Worm (Caenorhabditis elegans) whole organism, L3 larva: Measurements from ENCODE around the gene F56D6.6.
A peak's percentile ranks its signal among the peaks of the same experiment; 100 is the strongest.

ENCODE experiments used
- R02D3.7 ChIP-seq: fragments of 150-350 bp; optimal IDR thresholded peaks from 2 replicates; lab custom pipeline; 2014; ENCODE audit warnings: missing biosample characterization, missing genetic modification characterization
- aly-2 ChIP-seq: fragments of 150-350 bp; optimal IDR thresholded peaks from 2 replicates; lab custom pipeline; 2014; ENCODE audit warnings: missing biosample characterization, missing genetic modification characterization
- daf-12 ChIP-seq: fragments of 150-350 bp; optimal IDR thresholded peaks from 2 replicates; lab custom pipeline; 2014; ENCODE audit warnings: missing biosample characterization, missing genetic modification reagents, missing genetic modification characterization
- elt-2 ChIP-seq: sonication (generic microtip); optimal IDR thresholded peaks from 2 replicates; lab custom pipeline; 2016; ENCODE audit warnings: missing genetic modification reagents, mild to moderate bottlenecking, missing genetic modification characterization, missing compliant biosample characterization
- elt-3 ChIP-seq, 3 experiments: fragments of 150-350 bp in 1 of 3; sonication (generic microtip) in 2 of 3; optimal IDR thresholded peaks; 2 replicates in 2 of 3; 4 replicates in 1 of 3; lab custom pipeline; 2014 to 2017; ENCODE audit warnings: missing biosample characterization in 3 of 3, missing genetic modification characterization in 3 of 3
- fkh-2 ChIP-seq: fragments of 150-350 bp; optimal IDR thresholded peaks from 2 replicates; lab custom pipeline; 2014; ENCODE audit warnings: missing biosample characterization, missing genetic modification reagents, missing genetic modification characterization
- jun-1 ChIP-seq: fragments of 150-350 bp; optimal IDR thresholded peaks from 2 replicates; lab custom pipeline; 2014; ENCODE audit warnings: missing biosample characterization, missing genetic modification reagents, missing genetic modification characterization
- mdl-1 ChIP-seq: fragments of 150-350 bp; optimal IDR thresholded peaks from 2 replicates; lab custom pipeline; 2014; ENCODE audit warnings: missing biosample characterization, missing genetic modification characterization
- nfya-1 ChIP-seq: sonication (generic microtip); optimal IDR thresholded peaks from 2 replicates; lab custom pipeline; 2017; ENCODE audit warnings: missing genetic modification characterization, mild to moderate bottlenecking, missing compliant biosample characterization, antibody characterized with exemption, moderate library complexity; ENCODE audit not compliant: insufficient read depth
- nhr-28 ChIP-seq: fragments of 150-350 bp; optimal IDR thresholded peaks from 2 replicates; lab custom pipeline; 2014; ENCODE audit warnings: missing biosample characterization, missing genetic modification characterization
- nhr-43 ChIP-seq: sonication (generic microtip); optimal IDR thresholded peaks from 2 replicates; lab custom pipeline; 2016; ENCODE audit warnings: mild to moderate bottlenecking, missing genetic modification characterization, missing compliant biosample characterization; ENCODE audit not compliant: poor library complexity, severe bottlenecking
- nhr-67 ChIP-seq: fragments of 150-350 bp; optimal IDR thresholded peaks from 2 replicates; lab custom pipeline; 2014; ENCODE audit warnings: missing biosample characterization, missing genetic modification characterization
- pqm-1 ChIP-seq: fragments of 150-350 bp; optimal IDR thresholded peaks from 2 replicates; lab custom pipeline; 2017; ENCODE audit warnings: missing biosample characterization, missing genetic modification characterization, inconsistent platforms
- sea-2 ChIP-seq: fragments of 150-350 bp; sonication (generic microtip); optimal IDR thresholded peaks from 4 replicates; lab custom pipeline; 2014; ENCODE audit warnings: missing biosample characterization, missing genetic modification reagents, missing genetic modification characterization
- skn-1 ChIP-seq: fragments of 150-350 bp; optimal IDR thresholded peaks from 2 replicates; lab custom pipeline; 2014; ENCODE audit warnings: missing biosample characterization, missing genetic modification characterization
- unc-62 ChIP-seq: fragments of 150-350 bp; sonication (generic microtip); optimal IDR thresholded peaks from 4 replicates; lab custom pipeline; 2014; ENCODE audit warnings: missing biosample characterization, missing genetic modification reagents, missing genetic modification characterization
- zag-1 ChIP-seq: fragments of 150-350 bp; optimal IDR thresholded peaks from 2 replicates; lab custom pipeline; 2014; ENCODE audit warnings: missing biosample characterization, missing genetic modification characterization

The F56D6.6 gene

ce11 chrIV:3944459-3944858, 41.4 kb downstream of the F56D6.6 start, which contains the start of gene clec-72:
TSS of gene clec-72 (plus strand) at chrIV:3944816.
- no peak for TF ChIP-seq nhr-43
- TF ChIP-seq sea-2 = no peak
- TF ChIP-seq elt-3 (tag; optimal IDR thresholded peaks at IDR 0.05; lab: Kevin White, UChicago) = no peak
- no peak for TF ChIP-seq nfya-1 (tag; lab: Kevin White, UChicago)
- no peak for TF ChIP-seq nhr-67 (tag; lab: Kevin White, UChicago)
- TF ChIP-seq skn-1 (tag; lab: Kevin White, UChicago) = peak; percentile 41
- TF ChIP-seq nhr-28 = no peak
- peak; percentile 98 for TF ChIP-seq elt-2 (tag; lab: Kevin White, UChicago)
- no peak for TF ChIP-seq fkh-2 (tag; lab: Kevin White, UChicago)
- TF ChIP-seq daf-12 (tag; lab: Kevin White, UChicago) = no peak
- TF ChIP-seq zag-1 = no peak
- TF ChIP-seq unc-62 (GFP tag; lab: Kevin White, UChicago) = no peak
- TF ChIP-seq jun-1 (tag; lab: Kevin White, UChicago) = peak; percentile 84
- no peak for TF ChIP-seq mdl-1 (tag; lab: Kevin White, UChicago)
- peak; percentile 92 for TF ChIP-seq pqm-1
- no peak for TF ChIP-seq aly-2 (tag; lab: Kevin White, UChicago)
- no peak for TF ChIP-seq R02D3.7 (tag; lab: Kevin White, UChicago)
